Worm (Caenorhabditis elegans) whole organism, young adult: Measurements from ENCODE around the gene mai-2.

Source experiments
- F22D6.2 ChIP-seq: sonication (generic microtip); optimal IDR thresholded peaks from 2 replicates; lab custom pipeline; 2016; ENCODE audit warnings: mild to moderate bottlenecking, missing genetic modification characterization, missing compliant biosample characterization
- F23B12.7 ChIP-seq: sonication (generic microtip); optimal IDR thresholded peaks from 2 replicates; lab custom pipeline; 2017; ENCODE audit warnings: missing genetic modification characterization, mild to moderate bottlenecking, missing compliant biosample characterization, antibody characterized with exemption, moderate library complexity; ENCODE audit not compliant: insufficient read depth
- F37B4.10 ChIP-seq: fragments of 200-800 bp; sonication (Bioruptor generic); IDR thresholded peaks from 2 replicates; pipeline ENCODE4 v1.3.6; 2022; ENCODE audit warnings: missing genetic modification characterization, missing compliant biosample characterization
- F39B2.1 ChIP-seq: fragments of 200-800 bp; sonication (Bioruptor generic); IDR thresholded peaks from 2 replicates; pipeline ENCODE4 v1.3.6; 2022; ENCODE audit warnings: missing genetic modification reagents, missing genetic modification characterization, missing compliant biosample characterization
- F52B5.7 ChIP-seq: sonication (generic microtip); optimal IDR thresholded peaks from 2 replicates; lab custom pipeline; 2016; ENCODE audit warnings: mild to moderate bottlenecking, missing genetic modification characterization, missing compliant biosample characterization
- F57A8.1 ChIP-seq: fragments of 200-800 bp; sonication (Bioruptor generic); optimal IDR thresholded peaks from 2 replicates; lab custom pipeline; 2018; ENCODE audit warnings: mild to moderate bottlenecking, missing genetic modification characterization, moderate library complexity, missing compliant biosample characterization
- K12H6.12 ChIP-seq: fragments of 200-800 bp; sonication (Bioruptor generic); optimal IDR thresholded peaks from 2 replicates; lab custom pipeline; 2018; ENCODE audit warnings: mild to moderate bottlenecking, missing genetic modification characterization, missing compliant biosample characterization
- Y53G8AR.9 ChIP-seq: fragments of 200-800 bp; sonication (Bioruptor generic); conservative IDR thresholded peaks from 2 replicates; pipeline ENCODE4 v1.3.6; 2022; ENCODE audit warnings: missing genetic modification reagents, missing genetic modification characterization, missing compliant biosample characterization
- Y56A3A.18 ChIP-seq: fragments of 200-800 bp; sonication (Bioruptor generic); IDR thresholded peaks from 2 replicates; pipeline ENCODE4 v1.3.6; 2022; ENCODE audit warnings: missing genetic modification reagents, missing genetic modification characterization, missing compliant biosample characterization
- Y79H2A.3 ChIP-seq: fragments of 200-800 bp; sonication (Bioruptor generic); conservative IDR thresholded peaks from 2 replicates; pipeline ENCODE4 v1.3.6; 2022; ENCODE audit warnings: missing genetic modification reagents, missing genetic modification characterization, missing compliant biosample characterization
- ama-1 ChIP-seq, 3 experiments: fragments of 150-350 bp in 1 of 3; sonication (generic microtip) in 2 of 3; optimal IDR thresholded peaks; 2 replicates each; lab custom pipeline; 2014 to 2018; ENCODE audit warnings: missing biosample characterization in 2 of 3, missing genetic modification characterization in 2 of 3, missing genetic modification reagents in 2 of 3
- atf-7 ChIP-seq: sonication (generic microtip); optimal IDR thresholded peaks from 2 replicates; lab custom pipeline; 2017; ENCODE audit warnings: mild to moderate bottlenecking, missing genetic modification characterization, missing compliant biosample characterization
- attf-3 ChIP-seq: fragments of 200-800 bp; sonication (Bioruptor generic); conservative IDR thresholded peaks from 2 replicates; pipeline ENCODE4 v1.3.6; 2022; ENCODE audit warnings: missing genetic modification reagents, missing genetic modification characterization, missing compliant biosample characterization
- attf-5 ChIP-seq: fragments of 200-800 bp; sonication (Bioruptor generic); optimal IDR thresholded peaks from 2 replicates; lab custom pipeline; 2018; ENCODE audit warnings: mild to moderate bottlenecking, missing genetic modification characterization, missing compliant biosample characterization
- bed-2 ChIP-seq: fragments of 200-800 bp; sonication (Bioruptor generic); IDR thresholded peaks from 2 replicates; pipeline ENCODE4 v1.3.6; 2022; ENCODE audit warnings: missing genetic modification reagents, missing genetic modification characterization, missing compliant biosample characterization
- cebp-1 ChIP-seq, 2 experiments: fragments of 200-800 bp in 1 of 2; sonication (Bioruptor generic) in 1 of 2; sonication (generic microtip) in 1 of 2; IDR thresholded peaks in 1 of 2; optimal IDR thresholded peaks in 1 of 2; 2 replicates each; pipeline versions ENCODE4 v1.3.6 to Lab custom; 2017 to 2022; ENCODE audit warnings: missing compliant biosample characterization in 2 of 2, missing genetic modification characterization in 2 of 2, mild to moderate bottlenecking in 1 of 2, missing genetic modification reagents in 1 of 2, moderate library complexity in 1 of 2
- cebp-2 ChIP-seq: fragments of 200-800 bp; sonication (Bioruptor generic); IDR thresholded peaks from 2 replicates; pipeline ENCODE4 v1.3.6; 2022; ENCODE audit warnings: missing genetic modification characterization, missing compliant biosample characterization
- ceh-100 ChIP-seq: fragments of 200-800 bp; sonication (Bioruptor generic); IDR thresholded peaks from 2 replicates; pipeline ENCODE4 v1.3.6; 2022; ENCODE audit warnings: missing genetic modification reagents, missing genetic modification characterization, missing compliant biosample characterization
- ceh-27 ChIP-seq: fragments of 200-800 bp; sonication (Bioruptor generic); optimal IDR thresholded peaks from 2 replicates; lab custom pipeline; 2018; ENCODE audit warnings: mild to moderate bottlenecking, missing genetic modification characterization, moderate library complexity, missing compliant biosample characterization
- ceh-40 ChIP-seq: fragments of 200-800 bp; sonication (Bioruptor generic); IDR thresholded peaks from 2 replicates; pipeline ENCODE4 v1.3.6; 2022; ENCODE audit warnings: missing genetic modification characterization, missing compliant biosample characterization
- chd-7 ChIP-seq: sonication (generic microtip); optimal IDR thresholded peaks from 2 replicates; lab custom pipeline; 2016; ENCODE audit warnings: mild to moderate bottlenecking, missing genetic modification characterization, moderate library complexity, missing compliant biosample characterization
- die-1 ChIP-seq: sonication (generic microtip); optimal IDR thresholded peaks from 2 replicates; lab custom pipeline; 2016; ENCODE audit warnings: missing genotype, mild to moderate bottlenecking, missing genetic modification characterization, missing compliant biosample characterization
- dpl-1 ChIP-seq: fragments of 150-350 bp; optimal IDR thresholded peaks from 2 replicates; lab custom pipeline; 2014; ENCODE audit warnings: missing biosample characterization, missing genetic modification reagents, missing genetic modification characterization
- ets-4 ChIP-seq: fragments of 200-800 bp; sonication (Bioruptor generic); optimal IDR thresholded peaks from 2 replicates; lab custom pipeline; 2018; ENCODE audit warnings: mild to moderate bottlenecking, missing genetic modification characterization, missing compliant biosample characterization
- fkh-3 ChIP-seq: sonication (generic microtip); optimal IDR thresholded peaks from 2 replicates; lab custom pipeline; 2016; ENCODE audit warnings: mild to moderate bottlenecking, missing genetic modification characterization, missing compliant biosample characterization
- gei-17 ChIP-seq: fragments of 200-800 bp; sonication (Bioruptor generic); optimal IDR thresholded peaks from 2 replicates; lab custom pipeline; 2018; ENCODE audit warnings: mild to moderate bottlenecking, missing genetic modification characterization, missing compliant biosample characterization
- hmg-20 ChIP-seq: fragments of 200-800 bp; sonication (Bioruptor generic); IDR thresholded peaks from 2 replicates; pipeline ENCODE4 v1.3.6; 2022; ENCODE audit warnings: missing genetic modification reagents, missing genetic modification characterization, missing compliant biosample characterization
- lin-40 ChIP-seq: sonication (generic microtip); optimal IDR thresholded peaks from 2 replicates; lab custom pipeline; 2016; ENCODE audit warnings: missing genetic modification characterization, mild to moderate bottlenecking, missing compliant biosample characterization, missing genotype, missing genetic modification reagents
- madf-8 ChIP-seq: fragments of 200-800 bp; sonication (Bioruptor generic); conservative IDR thresholded peaks from 2 replicates; pipeline ENCODE4 v1.3.6; 2022; ENCODE audit warnings: missing genetic modification reagents, missing genetic modification characterization, missing compliant biosample characterization
- mxl-1 ChIP-seq: sonication (generic microtip); optimal IDR thresholded peaks from 2 replicates; lab custom pipeline; 2016; ENCODE audit warnings: missing genetic modification characterization, missing compliant biosample characterization
- nfya-1 ChIP-seq: sonication (generic microtip); optimal IDR thresholded peaks from 2 replicates; lab custom pipeline; 2017; ENCODE audit warnings: antibody characterized with exemption, missing compliant biosample characterization, missing genetic modification characterization, borderline replicate concordance; ENCODE audit not compliant: insufficient read depth
- nfya-2 ChIP-seq: fragments of 200-800 bp; sonication (Bioruptor generic); IDR thresholded peaks from 2 replicates; pipeline ENCODE4 v1.3.6; 2022; ENCODE audit warnings: missing genetic modification reagents, missing genetic modification characterization, missing compliant biosample characterization
- nfyb-1 ChIP-seq: fragments of 200-800 bp; sonication (Bioruptor generic); IDR thresholded peaks from 2 replicates; pipeline ENCODE4 v1.3.6; 2022; ENCODE audit warnings: missing genetic modification reagents, missing genetic modification characterization, missing compliant biosample characterization
- nhr-179 ChIP-seq: sonication (generic microtip); optimal IDR thresholded peaks from 2 replicates; lab custom pipeline; 2016; ENCODE audit warnings: mild to moderate bottlenecking, missing genetic modification characterization, missing compliant biosample characterization
- nhr-27 ChIP-seq: fragments of 200-800 bp; sonication (Bioruptor generic); optimal IDR thresholded peaks from 2 replicates; lab custom pipeline; 2018; ENCODE audit warnings: mild to moderate bottlenecking, missing genetic modification characterization, moderate library complexity, missing compliant biosample characterization
- nhr-80 ChIP-seq: sonication (generic microtip); optimal IDR thresholded peaks from 2 replicates; lab custom pipeline; 2016; ENCODE audit warnings: missing genetic modification characterization, missing compliant biosample characterization
- pha-4 ChIP-seq: fragments of 150-350 bp; sonication (generic microtip); optimal IDR thresholded peaks from 2 replicates; lab custom pipeline; 2014; ENCODE audit warnings: missing biosample characterization, missing genetic modification reagents, missing genetic modification characterization
- snpc-1.1 ChIP-seq: sonication (generic microtip); optimal IDR thresholded peaks from 2 replicates; lab custom pipeline; 2017; ENCODE audit warnings: missing genetic modification characterization, mild to moderate bottlenecking, missing compliant biosample characterization, antibody characterized with exemption, moderate library complexity, missing genotype, missing genetic modification reagents; ENCODE audit not compliant: insufficient read depth
- snpc-1.3 ChIP-seq: sonication (generic microtip); optimal IDR thresholded peaks from 2 replicates; lab custom pipeline; 2017; ENCODE audit warnings: missing genetic modification characterization, mild to moderate bottlenecking, missing compliant biosample characterization, antibody characterized with exemption, moderate library complexity, missing genotype, missing genetic modification reagents; ENCODE audit not compliant: insufficient read depth
- snpc-3.4 ChIP-seq: sonication (generic microtip); optimal IDR thresholded peaks from 2 replicates; lab custom pipeline; 2017; ENCODE audit warnings: missing genetic modification characterization, mild to moderate bottlenecking, missing compliant biosample characterization, antibody characterized with exemption, moderate library complexity, missing genotype, missing genetic modification reagents
- tbp1 ChIP-seq: fragments of 200-800 bp; sonication (Bioruptor generic); optimal IDR thresholded peaks from 2 replicates; lab custom pipeline; 2018; ENCODE audit warnings: mild to moderate bottlenecking, missing genetic modification characterization, missing compliant biosample characterization
- tlf-1 ChIP-seq: fragments of 200-800 bp; sonication (Bioruptor generic); optimal IDR thresholded peaks from 2 replicates; lab custom pipeline; 2018; ENCODE audit warnings: mild to moderate bottlenecking, missing genetic modification characterization, missing compliant biosample characterization
- xnd-1 ChIP-seq: sonication (generic microtip); optimal IDR thresholded peaks from 2 replicates; lab custom pipeline; 2016; ENCODE audit warnings: missing genotype, missing genetic modification reagents, missing genetic modification characterization, missing compliant biosample characterization
- zfh-2 ChIP-seq: fragments of 200-800 bp; sonication (Bioruptor generic); conservative IDR thresholded peaks from 2 replicates; pipeline ENCODE4 v1.3.6; 2022; ENCODE audit warnings: missing genetic modification reagents, missing genetic modification characterization, missing compliant biosample characterization

mai-2 gene

ce11 chrIV:3384593-3384992 lies 1.1 kb upstream of the mai-2 start (continued):
- TF ChIP-seq attf-5 (GFP tag; lab: Kevin White, UChicago) (peak; percentile 95), snpc-1.1 (tag; lab: Kevin White, UChicago) (no peak), nhr-27 (tag; lab: Kevin White, UChicago) (no peak), F57A8.1 (GFP tag; lab: Kevin White, UChicago) (no peak), cebp-2 (GFP tag; lab: Robert Waterston, UW) (no peak), zfh-2 (peak; percentile 98), ceh-40 (GFP tag; lab: Robert Waterston, UW) (no peak), tbp1 (GFP tag; lab: Kevin White, UChicago) (peak; percentile 51), cebp-1 (GFP tag; IDR thresholded peaks at IDR 0.05; lab: Robert Waterston, UW) (peak; percentile 64), cebp-1 (tag; optimal IDR thresholded peaks at IDR 0.05; lab: Kevin White, UChicago) (peak; percentile 90), F37B4.10 (GFP tag; lab: Robert Waterston, UW) (no peak), gei-17 (peak; percentile 71), nhr-179 (tag; lab: Kevin White, UChicago) (no peak), pha-4 (no peak), madf-8 (GFP tag; lab: Robert Waterston, UW) (no peak), nhr-80 (peak; percentile 72), nfya-2 (GFP tag; lab: Robert Waterston, UW) (no peak), Y79H2A.3 (GFP tag; lab: Robert Waterston, UW) (no peak), die-1 (no peak), ceh-100 (GFP tag; lab: Robert Waterston, UW) (peak; percentile 31; the same call in 1 of the 2 replicates), attf-3 (GFP tag; lab: Robert Waterston, UW) (peak; percentile 61; the same call in 1 of the 2 replicates), chd-7 (tag; lab: Kevin White, UChicago) (peak; percentile 66), F22D6.2 (tag; lab: Kevin White, UChicago) (peak; percentile 48), ets-4 (GFP tag; lab: Kevin White, UChicago) (peak; percentile 60), Y56A3A.18 (GFP tag; lab: Robert Waterston, UW) (no peak), snpc-3.4 (tag; lab: Kevin White, UChicago) (no peak), nfyb-1 (GFP tag; lab: Robert Waterston, UW) (peak; percentile 82), atf-7 (tag; lab: Kevin White, UChicago) (peak; percentile 83), F52B5.7 (peak; percentile 40), Y53G8AR.9 (GFP tag; lab: Robert Waterston, UW) (peak; percentile 88), lin-40 (tag; lab: Kevin White, UChicago) (peak; percentile 90), nfya-1 (tag; lab: Kevin White, UChicago) (no peak), ama-1 (optimal IDR thresholded peaks at IDR 0.05; lab: Kevin White, UChicago) (no peak), ama-1 (GFP tag; optimal IDR thresholded peaks at IDR 0.05; lab: Kevin White, UChicago) (no peak), K12H6.12 (peak; percentile 86), snpc-1.3 (tag; lab: Kevin White, UChicago) (no peak), F23B12.7 (tag; lab: Kevin White, UChicago) (no peak), fkh-3 (tag; lab: Kevin White, UChicago) (no peak), dpl-1 (GFP tag; lab: Kevin White, UChicago) (peak; percentile 10), hmg-20 (no peak), ceh-27 (GFP tag; lab: Kevin White, UChicago) (peak; percentile 83), mxl-1 (no peak), F39B2.1 (GFP tag; lab: Robert Waterston, UW) (no peak), tlf-1 (GFP tag; lab: Kevin White, UChicago) (peak; percentile 67), xnd-1 (no peak), bed-2 (GFP tag; lab: Robert Waterston, UW) (no peak)
